Fruit fly (Drosophila melanogaster): ENCODE data around the gene CG18662.

dm6 chr2L:8997285-8997684, 16.8 kb downstream of the CG18662 start, which contains the start of the genes alien and CG18661:
- TF ChIP-seq Sin3A (optimal IDR thresholded peaks at IDR 0.05) (no peak), ttk (optimal IDR thresholded peaks at IDR 0.05) (no peak)
